Fruit fly (Drosophila melanogaster): Measurements from ENCODE around the gene pelo.

Gene pelo

dm6 chr2L:9692364-9693348, 8.0 kb upstream of the pelo start (continued):
- TF ChIP-seq Trl (optimal IDR thresholded peaks at IDR 0.05): peak in 1 of 2 experiments; percentile 35
- TF ChIP-seq Trl (GFP tag; optimal IDR thresholded peaks at IDR 0.05): no peak
- TF ChIP-seq ftz-f1 (GFP tag; optimal IDR thresholded peaks at IDR 0.05): no peak
- TF ChIP-seq fd96Cb (tag; optimal IDR thresholded peaks at IDR 0.05): peak; percentile 25
- TF ChIP-seq CG6683 (GFP tag; optimal IDR thresholded peaks at IDR 0.05): no peak
- peak; percentile 26 for TF ChIP-seq CG4424 (GFP tag; optimal IDR thresholded peaks at IDR 0.05)
- peak; percentile 31 for TF ChIP-seq CG17829 (tag; optimal IDR thresholded peaks at IDR 0.05)
- TF ChIP-seq CG3847 (GFP tag; IDR thresholded peaks at IDR 0.05): peak; percentile 78
- peak; percentile 59 for TF ChIP-seq Oli (tag; optimal IDR thresholded peaks at IDR 0.05)
- TF ChIP-seq CG42726 (GFP tag; IDR thresholded peaks at IDR 0.05; ENCODE audit: partially characterized antibody): no peak
- TF ChIP-seq CG17361 (GFP tag; IDR thresholded peaks at IDR 0.05): peak; percentile 58; the same call in 1 of the 3 replicates
- no peak for TF ChIP-seq wek (GFP tag; optimal IDR thresholded peaks at IDR 0.05)
- no peak for TF ChIP-seq gcm (GFP tag; optimal IDR thresholded peaks at IDR 0.05)
- peak; percentile 79 for TF ChIP-seq gem (tag; optimal IDR thresholded peaks at IDR 0.05)
- TF ChIP-seq CG30403 (GFP tag; optimal IDR thresholded peaks at IDR 0.05): peak; percentile 78
- TF ChIP-seq br (optimal IDR thresholded peaks at IDR 0.05): no peak
- peak; percentile 14 for TF ChIP-seq HmgZ (tag; optimal IDR thresholded peaks at IDR 0.05)
- no peak for TF ChIP-seq repo (GFP tag; optimal IDR thresholded peaks at IDR 0.05)
- peak in 1 of 2 experiments; percentile 25 for TF ChIP-seq Pdp1 (GFP tag; optimal IDR thresholded peaks at IDR 0.05)
- peak; percentile 5 for TF ChIP-seq vfl (GFP tag; optimal IDR thresholded peaks at IDR 0.05)
- no peak for TF ChIP-seq nerfin-2 (GFP tag; IDR thresholded peaks at IDR 0.05; ENCODE audit: partially characterized antibody)
- no peak for TF ChIP-seq fu2 (GFP tag; optimal IDR thresholded peaks at IDR 0.05)
- TF ChIP-seq bab2 (GFP tag; optimal IDR thresholded peaks at IDR 0.05): peak; percentile 29
- peak; percentile 30 for TF ChIP-seq CG12104 (GFP tag; optimal IDR thresholded peaks at IDR 0.05)
- TF ChIP-seq Xrp1 (GFP tag; IDR thresholded peaks at IDR 0.05): peak; percentile 65; the same call in 1 of the 2 replicates
- TF ChIP-seq CG13424 (tag; optimal IDR thresholded peaks at IDR 0.05): peak; percentile 63
- peak; percentile 81 for TF ChIP-seq H2.0 (GFP tag; IDR thresholded peaks at IDR 0.05)
- TF ChIP-seq CG2712 (tag; optimal IDR thresholded peaks at IDR 0.05): peak; percentile 54
- peak; percentile 57 for TF ChIP-seq cas (GFP tag; IDR thresholded peaks at IDR 0.05)
- TF ChIP-seq CG11560 (tag; IDR thresholded peaks at IDR 0.05): peak; percentile 67
- no peak for TF ChIP-seq gsb-n (tag; optimal IDR thresholded peaks at IDR 0.05)
- no peak for TF ChIP-seq Hey (tag; optimal IDR thresholded peaks at IDR 0.05)
- TF ChIP-seq Atf6 (GFP tag; IDR thresholded peaks at IDR 0.05): peak; percentile 91
- peak; percentile 41 for TF ChIP-seq lbe (GFP tag; optimal IDR thresholded peaks at IDR 0.05)
- TF ChIP-seq scrt (GFP tag; optimal IDR thresholded peaks at IDR 0.05): peak; percentile 53
- no peak for TF ChIP-seq btn (GFP tag; optimal IDR thresholded peaks at IDR 0.05)
- peak; percentile 22 for TF ChIP-seq Bdp1 (GFP tag; optimal IDR thresholded peaks at IDR 0.05)
- peak; percentile 44; the same call in 1 of the 2 replicates for TF ChIP-seq CG17612 (GFP tag; IDR thresholded peaks at IDR 0.05)
- TF ChIP-seq HLH3B (GFP tag; IDR thresholded peaks at IDR 0.05): peak; percentile 78
- no peak for TF ChIP-seq CG8281 (tag; optimal IDR thresholded peaks at IDR 0.05)
- TF ChIP-seq jigr1 (GFP tag; IDR thresholded peaks at IDR 0.05): no peak; the same call in 2 of the 3 replicates
- no peak for TF ChIP-seq yki (optimal IDR thresholded peaks at IDR 0.05)
- TF ChIP-seq az2 (GFP tag; optimal IDR thresholded peaks at IDR 0.05): peak; percentile 30
- peak; percentile 39 for TF ChIP-seq CG18476 (GFP tag; optimal IDR thresholded peaks at IDR 0.05)
- TF ChIP-seq CG2889 (GFP tag; IDR thresholded peaks at IDR 0.05): peak; percentile 83; the same call in 2 of the 3 replicates
- TF ChIP-seq ab (GFP tag; optimal IDR thresholded peaks at IDR 0.05): no peak
- TF ChIP-seq wdn (GFP tag; IDR thresholded peaks at IDR 0.05): peak; percentile 81
- TF ChIP-seq kay (GFP tag; optimal IDR thresholded peaks at IDR 0.05): peak; percentile 38
- no peak for TF ChIP-seq CG8359 (GFP tag; optimal IDR thresholded peaks at IDR 0.05; ENCODE audit: borderline replicate concordance)
